Fruit fly (Drosophila melanogaster) whole organism, embryonic: ENCODE results near the gene CG32537.

ENCODE experiments used
- CG10431 ChIP-seq: fragments of 200-800 bp; sonication (Bioruptor generic); optimal IDR thresholded peaks from 3 replicates; lab custom pipeline; 2018; ENCODE audit warnings: missing biosample characterization, mild to moderate bottlenecking, missing genetic modification characterization
- CG13287 ChIP-seq: fragments of 200-800 bp; sonication (Bioruptor generic); IDR thresholded peaks from 2 replicates; pipeline ENCODE4 v1.3.6; 2022; ENCODE audit warnings: missing biosample characterization, missing genetic modification characterization; ENCODE audit not compliant: partially characterized antibody
- CG14050 ChIP-seq: fragments of 200-800 bp; sonication (Bioruptor generic); IDR thresholded peaks from 3 replicates; pipeline ENCODE4 v1.3.6; 2022; ENCODE audit warnings: missing biosample characterization, missing genetic modification characterization
- CG15011 ChIP-seq: fragments of 200-800 bp; sonication (Bioruptor generic); optimal IDR thresholded peaks from 3 replicates; lab custom pipeline; 2018; ENCODE audit warnings: missing biosample characterization, mild to moderate bottlenecking, missing genetic modification characterization
- CG15269 ChIP-seq: fragments of 200-800 bp; sonication (Bioruptor generic); optimal IDR thresholded peaks from 2 replicates; lab custom pipeline; 2018; ENCODE audit warnings: missing biosample characterization, mild to moderate bottlenecking, missing genetic modification characterization, moderate library complexity
- CG16863 ChIP-seq: fragments of 200-800 bp; sonication (Bioruptor generic); optimal IDR thresholded peaks from 3 replicates; lab custom pipeline; 2016; ENCODE audit warnings: missing biosample characterization, missing genetic modification characterization
- CG2120 ChIP-seq: fragments of 200-800 bp; sonication (Bioruptor generic); optimal IDR thresholded peaks from 3 replicates; lab custom pipeline; 2016; ENCODE audit warnings: missing biosample characterization, missing genetic modification characterization
- CG2199 ChIP-seq: fragments of 200-800 bp; sonication (Bioruptor generic); IDR thresholded peaks from 3 replicates; pipeline ENCODE4 v1.3.6; 2022; ENCODE audit warnings: missing biosample characterization, missing genetic modification characterization
- CG3065 ChIP-seq: fragments of 200-800 bp; sonication (Bioruptor generic); optimal IDR thresholded peaks from 2 replicates; lab custom pipeline; 2016; ENCODE audit warnings: missing biosample characterization, missing genetic modification characterization
- CG32767 ChIP-seq: fragments of 200-800 bp; sonication (Bioruptor generic); IDR thresholded peaks from 2 replicates; pipeline ENCODE4 v1.3.6; 2022; ENCODE audit warnings: missing biosample characterization, missing genetic modification characterization
- CG32772 ChIP-seq: fragments of 200-800 bp; sonication (Bioruptor generic); IDR thresholded peaks from 2 replicates; pipeline ENCODE4 v1.3.6; 2022; ENCODE audit warnings: missing biosample characterization, missing genetic modification characterization
- CG4404 ChIP-seq: fragments of 200-800 bp; sonication (Bioruptor generic); IDR thresholded peaks from 2 replicates; pipeline ENCODE4 v1.3.6; 2022; ENCODE audit warnings: missing biosample characterization, missing genetic modification characterization
- CG6175 ChIP-seq: fragments of 200-800 bp; sonication (Bioruptor generic); IDR thresholded peaks from 3 replicates; pipeline ENCODE4 v1.3.6; 2022; ENCODE audit warnings: missing biosample characterization, missing genetic modification characterization
- CG6272 ChIP-seq: fragments of 200-800 bp; sonication (Bioruptor generic); IDR thresholded peaks from 2 replicates; pipeline ENCODE4 v1.3.6; 2022; ENCODE audit warnings: missing biosample characterization, missing genetic modification characterization
- CG6813 ChIP-seq: fragments of 200-800 bp; sonication (Bioruptor generic); optimal IDR thresholded peaks from 2 replicates; lab custom pipeline; 2017; ENCODE audit warnings: missing biosample characterization, missing genetic modification characterization, mild to moderate bottlenecking, moderate library complexity, missing genetic modification reagents
- CG7271 ChIP-seq: fragments of 200-800 bp; sonication (Bioruptor generic); optimal IDR thresholded peaks from 2 replicates; lab custom pipeline; 2018; ENCODE audit warnings: missing biosample characterization, mild to moderate bottlenecking, missing genetic modification characterization, moderate library complexity
- CG7556 ChIP-seq: fragments of 200-800 bp; sonication (Bioruptor generic); optimal IDR thresholded peaks from 2 replicates; lab custom pipeline; 2017; ENCODE audit warnings: missing biosample characterization, mild to moderate bottlenecking, missing genetic modification characterization
- CG7928 ChIP-seq: fragments of 200-800 bp; sonication (Bioruptor generic); optimal IDR thresholded peaks from 2 replicates; lab custom pipeline; 2017; ENCODE audit warnings: missing biosample characterization, mild to moderate bottlenecking, missing genetic modification characterization
- CG9727 ChIP-seq: fragments of 200-800 bp; sonication (Bioruptor generic); optimal IDR thresholded peaks from 3 replicates; lab custom pipeline; 2017; ENCODE audit warnings: missing biosample characterization, mild to moderate bottlenecking, missing genetic modification characterization
- CG9797 ChIP-seq: fragments of 200-800 bp; sonication (Bioruptor generic); optimal IDR thresholded peaks from 3 replicates; lab custom pipeline; 2018; ENCODE audit warnings: missing biosample characterization, mild to moderate bottlenecking, missing genetic modification characterization
- CG9932 ChIP-seq: fragments of 200-800 bp; sonication (Bioruptor generic); IDR thresholded peaks from 2 replicates; pipeline ENCODE4 v1.3.6; 2022; ENCODE audit warnings: missing biosample characterization, missing genetic modification characterization
- CrebB ChIP-seq: fragments of 200-800 bp; sonication (Bioruptor generic); optimal IDR thresholded peaks from 3 replicates; lab custom pipeline; 2018; ENCODE audit warnings: missing biosample characterization, mild to moderate bottlenecking, missing genetic modification characterization
- Dad ChIP-seq: fragments of 200-800 bp; sonication (Bioruptor generic); optimal IDR thresholded peaks from 3 replicates; lab custom pipeline; 2016; ENCODE audit warnings: missing biosample characterization, missing genetic modification characterization
- Dbx ChIP-seq: fragments of 200-800 bp; sonication (Bioruptor generic); IDR thresholded peaks from 3 replicates; pipeline ENCODE4 v1.3.6; 2022; ENCODE audit warnings: missing biosample characterization, missing genetic modification characterization
- Gug ChIP-seq: fragments of 200-800 bp; sonication (Bioruptor generic); IDR thresholded peaks from 4 replicates; pipeline ENCODE4 v1.3.6; 2022; ENCODE audit warnings: missing biosample characterization, missing genetic modification characterization
- HHEX ChIP-seq: fragments of 200-800 bp; sonication (Bioruptor generic); optimal IDR thresholded peaks from 3 replicates; lab custom pipeline; 2017; ENCODE audit warnings: missing biosample characterization, mild to moderate bottlenecking, missing genetic modification characterization, missing genetic modification reagents
- Mad ChIP-seq: fragments of 200-800 bp; sonication (Bioruptor generic); optimal IDR thresholded peaks from 2 replicates; lab custom pipeline; 2016; ENCODE audit warnings: missing biosample characterization, missing genetic modification characterization
- Meics ChIP-seq: fragments of 200-800 bp; sonication (Bioruptor generic); optimal IDR thresholded peaks from 2 replicates; lab custom pipeline; 2017; ENCODE audit warnings: missing biosample characterization, mild to moderate bottlenecking, missing genetic modification characterization
- Mes4 ChIP-seq: fragments of 200-800 bp; sonication (Bioruptor generic); optimal IDR thresholded peaks from 2 replicates; lab custom pipeline; 2016; ENCODE audit warnings: missing biosample characterization, missing genetic modification characterization
- NC2α ChIP-seq: fragments of 200-800 bp; sonication (Bioruptor generic); optimal IDR thresholded peaks from 2 replicates; lab custom pipeline; 2016; ENCODE audit warnings: missing biosample characterization, missing genetic modification characterization
- Taf1 ChIP-seq: fragments of 200-800 bp; sonication (Bioruptor generic); IDR thresholded peaks from 2 replicates; pipeline ENCODE4 v1.3.6; 2022; ENCODE audit warnings: missing biosample characterization, missing genetic modification characterization
- ash1 ChIP-seq: fragments of 200-800 bp; sonication (Bioruptor generic); optimal IDR thresholded peaks from 2 replicates; lab custom pipeline; 2018; ENCODE audit warnings: missing biosample characterization, mild to moderate bottlenecking, missing genetic modification characterization
- br ChIP-seq: fragments of >200 bp; optimal IDR thresholded peaks from 2 replicates; lab custom pipeline; 2017
- cas ChIP-seq: fragments of 200-800 bp; sonication (Bioruptor generic); IDR thresholded peaks from 2 replicates; pipeline ENCODE4 v1.3.6; 2022; ENCODE audit warnings: missing biosample characterization, missing genetic modification characterization
- dan ChIP-seq: fragments of 200-800 bp; sonication (Bioruptor generic); IDR thresholded peaks from 2 replicates; pipeline ENCODE4 v1.3.6; 2022; ENCODE audit warnings: missing biosample characterization, missing genetic modification characterization
- danr ChIP-seq: fragments of 200-800 bp; sonication (Bioruptor generic); IDR thresholded peaks from 2 replicates; pipeline ENCODE4 v1.3.6; 2022; ENCODE audit warnings: missing biosample characterization, missing genetic modification characterization
- dimm ChIP-seq: fragments of 200-800 bp; sonication (Bioruptor generic); IDR thresholded peaks from 2 replicates; pipeline ENCODE4 v1.3.6; 2022; ENCODE audit warnings: missing biosample characterization, missing genetic modification characterization
- dpn ChIP-seq, 2 experiments: fragments of 200-800 bp; sonication (Bioruptor generic); optimal IDR thresholded peaks; 3 replicates each; lab custom pipeline; 2016; ENCODE audit warnings: missing biosample characterization in 2 of 2, missing genetic modification characterization in 2 of 2
- grau ChIP-seq: fragments of 200-800 bp; optimal IDR thresholded peaks from 3 replicates; lab custom pipeline; 2019; ENCODE audit warnings: missing biosample characterization, mild to moderate bottlenecking, missing genetic modification characterization, moderate library complexity
- grn ChIP-seq: fragments of 200-800 bp; sonication (Bioruptor generic); optimal IDR thresholded peaks from 3 replicates; lab custom pipeline; 2017; ENCODE audit warnings: missing biosample characterization, missing genetic modification characterization
- hbn ChIP-seq: fragments of 200-800 bp; sonication (Bioruptor generic); IDR thresholded peaks from 2 replicates; pipeline ENCODE4 v1.3.6; 2022; ENCODE audit warnings: missing biosample characterization, missing genetic modification characterization; ENCODE audit not compliant: partially characterized antibody
- her ChIP-seq: fragments of 200-800 bp; sonication (Bioruptor generic); optimal IDR thresholded peaks from 2 replicates; lab custom pipeline; 2016; ENCODE audit warnings: missing biosample characterization, missing genetic modification characterization
- hkb ChIP-seq, 2 experiments: fragments of 200-800 bp in 1 of 2; fragments of >200 bp in 1 of 2; sonication (Bioruptor generic) in 1 of 2; IDR thresholded peaks in 1 of 2; optimal IDR thresholded peaks in 1 of 2; 2 replicates each; pipeline versions ENCODE4 v1.3.6 to Lab custom; 2017 to 2022; ENCODE audit warnings: missing biosample characterization in 1 of 2, missing genetic modification characterization in 1 of 2
- jumu ChIP-seq: fragments of 200-800 bp; sonication (Bioruptor generic); optimal IDR thresholded peaks from 3 replicates; lab custom pipeline; 2016; ENCODE audit warnings: missing biosample characterization, missing genetic modification characterization
- klu ChIP-seq: fragments of 200-800 bp; sonication (Bioruptor generic); IDR thresholded peaks from 2 replicates; pipeline ENCODE4 v1.3.6; 2022; ENCODE audit warnings: missing biosample characterization, missing genetic modification characterization
- oc ChIP-seq: fragments of 200-800 bp; sonication (Bioruptor generic); optimal IDR thresholded peaks from 2 replicates; lab custom pipeline; 2018; ENCODE audit warnings: missing biosample characterization, mild to moderate bottlenecking, missing genetic modification characterization, moderate library complexity
- ranshi ChIP-seq: fragments of 200-800 bp; sonication (Bioruptor generic); IDR thresholded peaks from 2 replicates; pipeline ENCODE4 v1.3.6; 2022; ENCODE audit warnings: missing biosample characterization, missing genetic modification characterization
- run ChIP-seq: fragments of 200-800 bp; sonication (Bioruptor generic); optimal IDR thresholded peaks from 3 replicates; lab custom pipeline; 2018; ENCODE audit warnings: missing biosample characterization, mild to moderate bottlenecking, missing genetic modification characterization
- sens ChIP-seq: fragments of 200-800 bp; sonication (Bioruptor generic); peaks from one replicate; lab custom pipeline; 2016; ENCODE audit warnings: missing biosample characterization, missing genetic modification characterization
- twi ChIP-seq: fragments of 200-800 bp; optimal IDR thresholded peaks from 2 replicates; lab custom pipeline; 2019; ENCODE audit warnings: missing biosample characterization, mild to moderate bottlenecking, missing genetic modification characterization, moderate library complexity
- vfl ChIP-seq: fragments of 200-800 bp; sonication (Bioruptor generic); optimal IDR thresholded peaks from 2 replicates; lab custom pipeline; 2016; ENCODE audit warnings: missing biosample characterization, missing genetic modification characterization
- zfh2 ChIP-seq: fragments of 200-800 bp; sonication (Bioruptor generic); optimal IDR thresholded peaks from 2 replicates; lab custom pipeline; 2016; ENCODE audit warnings: missing biosample characterization, missing genetic modification characterization

The CG32537 gene

DNA sequence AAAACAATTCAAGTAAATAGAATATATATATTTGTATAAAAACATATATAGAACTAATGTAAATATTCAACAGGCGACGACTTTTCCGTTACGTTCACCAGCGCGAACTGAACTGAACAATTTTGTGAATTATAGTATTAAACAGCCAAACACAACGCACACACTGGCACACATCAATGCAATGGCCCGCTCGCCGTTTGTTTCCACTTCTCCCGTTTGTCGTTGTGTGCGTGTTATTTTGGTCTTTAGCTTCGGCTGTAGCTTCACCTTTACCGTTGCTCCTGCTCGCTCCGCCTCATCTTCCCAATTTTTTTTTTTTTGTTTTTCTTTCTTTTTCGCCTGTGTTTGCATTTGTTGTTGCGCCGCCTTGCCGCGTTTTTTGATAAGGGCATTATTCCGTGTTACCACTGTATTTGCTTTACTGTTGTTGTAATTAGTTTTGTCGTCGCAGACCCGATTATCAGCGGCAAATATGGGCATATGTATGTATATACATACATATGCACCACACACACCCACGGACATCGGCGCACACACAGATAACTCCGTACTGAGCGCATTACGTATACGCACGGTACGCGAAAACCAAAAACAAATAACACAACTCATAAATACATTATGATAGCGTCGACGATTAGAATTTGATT is 31.6 kb upstream of the CG32537 start, which contains the start of gene CG8051 (continued):
- no peak for TF ChIP-seq CG32767
- no peak for TF ChIP-seq klu (GFP tag; lab: Robert Waterston, UW)
- no peak for TF ChIP-seq dpn (GFP tag; optimal IDR thresholded peaks at IDR 0.05; lab: Kevin White, UChicago)
- peak; percentile 6 for TF ChIP-seq jumu
- TF ChIP-seq twi: peak; percentile 23
- no peak for TF ChIP-seq CG10431 (GFP tag; lab: Kevin White, UChicago)
- TF ChIP-seq CG13287 (GFP tag; lab: Robert Waterston, UW): no peak
- TF ChIP-seq ranshi (GFP tag; lab: Robert Waterston, UW): no peak
- no peak for TF ChIP-seq danr (GFP tag; lab: Robert Waterston, UW)
- TF ChIP-seq dan (GFP tag; lab: Robert Waterston, UW): no peak
- peak; percentile 90 for TF ChIP-seq grau
- no peak for TF ChIP-seq ash1 (GFP tag; lab: Kevin White, UChicago)
- TF ChIP-seq Mad (GFP tag; lab: Kevin White, UChicago): no peak
- TF ChIP-seq CG15269 (tag; lab: Kevin White, UChicago): no peak
- TF ChIP-seq CG6813 (GFP tag; lab: Kevin White, UChicago): peak; percentile 33
- TF ChIP-seq grn: peak; percentile 53
- no peak for TF ChIP-seq CG14050 (GFP tag; lab: Robert Waterston, UW)
- TF ChIP-seq CG2120 (GFP tag; lab: Kevin White, UChicago): no peak
- TF ChIP-seq Gug (GFP tag; lab: Robert Waterston, UW): no peak
- no peak for TF ChIP-seq hkb (optimal IDR thresholded peaks at IDR 0.05; lab: Kevin White, UChicago)
- TF ChIP-seq hkb (GFP tag; IDR thresholded peaks at IDR 0.05; lab: Robert Waterston, UW): no peak
- TF ChIP-seq CG2199 (GFP tag; lab: Robert Waterston, UW): peak; percentile 65; the same call in 1 of the 3 replicates
- TF ChIP-seq Meics (GFP tag; lab: Kevin White, UChicago): peak; percentile 4
- TF ChIP-seq CG9727 (GFP tag; lab: Kevin White, UChicago): no peak
- TF ChIP-seq CG7556 (GFP tag; lab: Kevin White, UChicago): no peak
- TF ChIP-seq oc (tag; lab: Kevin White, UChicago): no peak
- TF ChIP-seq vfl (GFP tag; lab: Kevin White, UChicago): no peak
- peak; percentile 86 for TF ChIP-seq sens (GFP tag; lab: Kevin White, UChicago)
- TF ChIP-seq Mes4 (GFP tag; lab: Kevin White, UChicago): peak; percentile 16
- no peak for TF ChIP-seq Dbx (GFP tag; lab: Robert Waterston, UW)
- TF ChIP-seq CG4404: no peak
- peak; percentile 31 for TF ChIP-seq CrebB (tag; lab: Kevin White, UChicago)
- no peak for TF ChIP-seq CG9797 (GFP tag; lab: Kevin White, UChicago)
- peak; percentile 76; the same call in 2 of the 3 replicates for TF ChIP-seq CG6175 (GFP tag; lab: Robert Waterston, UW)
- no peak for TF ChIP-seq cas (GFP tag; lab: Robert Waterston, UW)
- no peak for TF ChIP-seq CG7928 (GFP tag; lab: Kevin White, UChicago)
- peak; percentile 15 for TF ChIP-seq Dad (GFP tag; lab: Kevin White, UChicago)
- peak; percentile 11 for TF ChIP-seq zfh2 (GFP tag; lab: Kevin White, UChicago)
- no peak for TF ChIP-seq CG9932 (GFP tag; lab: Robert Waterston, UW)
- no peak for TF ChIP-seq br (lab: Kevin White, UChicago)
- no peak for TF ChIP-seq CG3065 (GFP tag; lab: Kevin White, UChicago)
- no peak for TF ChIP-seq HHEX (GFP tag; lab: Kevin White, UChicago)
- TF ChIP-seq hbn (GFP tag; lab: Robert Waterston, UW): no peak
- TF ChIP-seq run: no peak
- TF ChIP-seq Taf1: no peak; the same call in 1 of the 2 replicates
- no peak for TF ChIP-seq CG6272 (GFP tag; lab: Robert Waterston, UW)
- TF ChIP-seq CG32772: peak; percentile 62; the same call in 1 of the 2 replicates
- no peak for TF ChIP-seq her (GFP tag; lab: Kevin White, UChicago)
- peak; percentile 52 for TF ChIP-seq NC2α (GFP tag; lab: Kevin White, UChicago)
- TF ChIP-seq dimm: no peak
- TF ChIP-seq CG16863: peak; percentile 18
- no peak for TF ChIP-seq CG15011 (GFP tag; lab: Kevin White, UChicago)
- TF ChIP-seq CG7271 (tag; lab: Kevin White, UChicago): no peak
